Worm (Caenorhabditis elegans) whole organism, midembryonic: ENCODE data around the gene Y111B2A.21.

Experiments used
- T22C8.4 ChIP-seq: fragments of 200-800 bp; sonication (Bioruptor generic); IDR thresholded peaks from 2 replicates; pipeline ENCODE4 v1.3.6; 2022; ENCODE audit warnings: missing genetic modification characterization, missing compliant biosample characterization
- flt-1 ChIP-seq: fragments of 200-800 bp; sonication (Bioruptor generic); IDR thresholded peaks from 2 replicates; pipeline ENCODE4 v1.3.6; 2022; ENCODE audit warnings: missing genetic modification characterization, missing compliant biosample characterization
- ref-1 ChIP-seq: fragments of 200-800 bp; sonication (Bioruptor generic); conservative IDR thresholded peaks from 2 replicates; pipeline ENCODE4 v1.3.6; 2022; ENCODE audit warnings: missing genetic modification reagents, missing genetic modification characterization, missing compliant biosample characterization
- tab-1 ChIP-seq: fragments of 200-800 bp; sonication (Bioruptor generic); IDR thresholded peaks from 2 replicates; pipeline ENCODE4 v1.3.6; 2022; ENCODE audit warnings: missing genetic modification characterization, missing compliant biosample characterization
- ztf-29 ChIP-seq: fragments of 200-800 bp; sonication (Bioruptor generic); IDR thresholded peaks from 2 replicates; pipeline ENCODE4 v1.3.6; 2022; ENCODE audit warnings: missing genetic modification reagents, missing genetic modification characterization, missing compliant biosample characterization

DNA sequence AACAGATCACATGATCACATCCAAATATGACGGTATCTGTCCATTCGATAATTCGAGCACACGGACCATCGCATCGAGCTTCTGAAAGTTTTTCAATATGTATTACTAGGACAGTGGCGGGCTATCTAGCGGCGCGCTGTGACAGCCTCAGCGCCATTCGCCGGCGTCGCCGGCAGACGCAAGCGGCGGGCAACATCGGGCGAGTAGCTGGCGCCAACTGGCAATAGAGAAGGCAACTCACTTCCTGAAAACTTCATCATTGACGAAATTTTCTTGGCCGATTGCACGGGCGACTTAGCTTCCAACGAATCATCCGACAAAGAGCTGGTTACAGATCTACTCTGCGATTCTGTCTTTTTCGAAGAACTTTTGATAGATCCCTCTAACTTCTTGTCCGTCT, 42.0 kb downstream of the Y111B2A.21 start:
- TF ChIP-seq flt-1 (GFP tag; lab: Robert Waterston, UW), result no peak
- TF ChIP-seq T22C8.4, result no peak
- TF ChIP-seq ztf-29 (GFP tag; lab: Robert Waterston, UW), result no peak
- TF ChIP-seq tab-1 (GFP tag; lab: Robert Waterston, UW), result no peak
- TF ChIP-seq ref-1, result no peak
